Worm (Caenorhabditis elegans): ENCODE measurements around the gene F16B4.2.

The F16B4.2 gene

DNA sequence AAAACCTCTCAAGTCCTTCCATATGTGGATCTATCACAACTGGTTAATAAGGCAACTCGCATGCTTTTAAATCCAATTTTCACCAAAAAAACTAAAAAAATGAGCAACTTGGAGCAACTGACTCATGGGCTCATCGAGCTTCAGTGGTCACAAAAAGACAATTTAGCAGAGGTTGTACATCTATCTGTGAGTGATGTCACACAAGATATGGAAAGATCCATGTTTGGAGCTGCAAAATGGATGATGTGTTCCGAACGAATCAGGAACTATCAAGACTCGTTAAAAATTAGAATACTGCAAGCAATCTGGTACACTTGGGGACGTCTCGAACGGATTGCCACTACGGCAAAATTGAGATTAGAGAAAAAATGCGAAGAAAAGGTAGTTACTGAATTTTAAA lies 10.7 kb downstream of the F16B4.2 start:
- TF ChIP-seq zip-4 (GFP tag; optimal IDR thresholded peaks at IDR 0.05), result no peak
- TF ChIP-seq elt-3 (tag; optimal IDR thresholded peaks at IDR 0.05), result no peak
- TF ChIP-seq elt-2 (tag; optimal IDR thresholded peaks at IDR 0.05), result no peak
- TF ChIP-seq xbp-1 (tag; optimal IDR thresholded peaks at IDR 0.05), result no peak
- no peak for TF ChIP-seq snu-23 (GFP tag; optimal IDR thresholded peaks at IDR 0.05)
- TF ChIP-seq unc-86 (tag; optimal IDR thresholded peaks at IDR 0.05), result no peak
- TF ChIP-seq ceh-88 (GFP tag; IDR thresholded peaks at IDR 0.05), result no peak
- no peak for TF ChIP-seq unc-30 (tag; optimal IDR thresholded peaks at IDR 0.05)
- no peak for TF ChIP-seq dpl-1 (GFP tag; optimal IDR thresholded peaks at IDR 0.05)
- no peak for TF ChIP-seq nhr-47 (tag; optimal IDR thresholded peaks at IDR 0.05)
- TF ChIP-seq blmp-1 (tag; optimal IDR thresholded peaks at IDR 0.05), result no peak

DNA sequence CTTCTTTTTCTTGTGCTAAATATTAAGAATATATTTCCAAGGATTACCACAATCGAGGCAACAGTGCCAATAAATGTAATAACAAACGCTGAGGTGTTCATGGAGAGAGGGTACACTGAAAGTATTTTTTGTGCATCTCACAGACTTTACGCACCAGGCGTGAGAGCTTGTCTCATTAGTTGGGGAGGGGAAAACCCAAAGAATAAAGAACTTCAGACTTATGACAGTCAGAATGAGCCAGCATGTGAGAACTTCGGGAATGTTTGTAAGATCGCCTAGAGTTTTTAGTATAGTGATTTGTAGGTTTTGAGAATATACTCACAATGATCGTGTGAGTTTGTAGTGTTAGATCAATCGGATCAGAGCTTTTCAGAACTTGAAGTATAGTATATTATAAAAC lies 13.9 kb downstream of the F16B4.2 start, which contains the start of gene srbc-41:
Gene srbc-41, minus strand, starts transcription at position 101 of the 400 bp plus-strand sequence.
- no peak for TF ChIP-seq lin-39 (tag; optimal IDR thresholded peaks at IDR 0.05)
- no peak for TF ChIP-seq nhr-76 (tag; optimal IDR thresholded peaks at IDR 0.05)

DNA sequence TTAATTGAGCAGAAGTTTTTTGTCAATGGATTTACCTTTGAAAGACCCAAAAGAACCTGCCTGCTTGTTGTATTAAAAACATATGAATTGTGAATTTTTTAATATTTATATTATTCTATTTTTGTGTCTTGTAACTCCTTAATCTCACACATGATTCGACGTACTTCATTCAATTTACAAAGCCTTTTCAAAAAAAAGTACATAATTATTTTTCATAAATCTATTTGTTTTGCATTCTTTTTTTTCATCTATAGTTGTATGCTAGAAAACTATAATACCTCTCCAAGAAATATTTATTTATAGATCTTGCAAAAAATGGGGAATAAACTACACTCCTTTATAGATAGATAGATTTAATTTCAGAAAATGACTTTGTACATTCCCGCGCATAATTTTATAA lies 17.9 kb downstream of the F16B4.2 start, which contains the start of gene nhr-179:
Gene nhr-179, minus strand, starts transcription at position 101 of the 400 bp plus-strand sequence.
- TF ChIP-seq dpl-1 (GFP tag; optimal IDR thresholded peaks at IDR 0.05) (no peak), tbx-2 (tag; optimal IDR thresholded peaks at IDR 0.05) (no peak), zip-4 (GFP tag; optimal IDR thresholded peaks at IDR 0.05) (no peak), Y116A8C.19 (tag; optimal IDR thresholded peaks at IDR 0.05; ENCODE audit: borderline replicate concordance) (no peak), isw-1 (GFP tag; IDR thresholded peaks at IDR 0.05) (no peak), aha-1 (tag; optimal IDR thresholded peaks at IDR 0.05) (no peak), fkh-4 (tag; optimal IDR thresholded peaks at IDR 0.05; ENCODE audit: borderline replicate concordance) (no peak), irx-1 (tag; optimal IDR thresholded peaks at IDR 0.05) (no peak), lsy-2 (tag; optimal IDR thresholded peaks at IDR 0.05) (no peak), nhr-90 (tag; optimal IDR thresholded peaks at IDR 0.05; ENCODE audit: poor library complexity) (no peak), lin-39 (tag; optimal IDR thresholded peaks at IDR 0.05) (no peak), aly-2 (tag; optimal IDR thresholded peaks at IDR 0.05) (no peak), mab-9 (GFP tag; IDR thresholded peaks at IDR 0.05) (no peak), fkh-10 (GFP tag; optimal IDR thresholded peaks at IDR 0.05) (no peak), ceh-8 (GFP tag; optimal IDR thresholded peaks at IDR 0.05) (no peak), efl-1 (optimal IDR thresholded peaks at IDR 0.05) (no peak), efl-1 (GFP tag; optimal IDR thresholded peaks at IDR 0.05 in 1 of 2) (no peak), unc-86 (tag; optimal IDR thresholded peaks at IDR 0.05) (no peak)

DNA sequence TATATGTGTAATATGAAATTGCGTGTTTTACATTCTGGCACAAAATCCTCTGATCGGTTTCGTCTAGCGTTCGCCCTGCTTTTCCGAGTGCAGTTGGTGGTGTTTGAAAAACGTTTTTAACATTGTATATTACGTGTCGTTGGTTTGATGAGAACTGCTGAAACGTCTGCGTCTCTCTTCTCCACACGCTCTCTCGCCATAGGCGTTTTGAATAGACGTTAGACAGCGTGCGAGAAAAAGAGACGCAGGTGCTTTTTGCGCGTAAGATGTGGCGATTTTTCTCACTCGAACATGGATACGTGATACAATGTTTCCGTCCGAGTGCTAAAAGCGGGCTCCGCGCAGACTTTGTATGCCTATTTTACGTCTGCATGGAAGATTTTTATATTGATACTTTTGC lies 19.7 kb downstream of the F16B4.2 start:
- TF ChIP-seq sox-4 (tag; optimal IDR thresholded peaks at IDR 0.05), result no peak
- no peak for TF ChIP-seq lsy-2 (tag; optimal IDR thresholded peaks at IDR 0.05)

DNA sequence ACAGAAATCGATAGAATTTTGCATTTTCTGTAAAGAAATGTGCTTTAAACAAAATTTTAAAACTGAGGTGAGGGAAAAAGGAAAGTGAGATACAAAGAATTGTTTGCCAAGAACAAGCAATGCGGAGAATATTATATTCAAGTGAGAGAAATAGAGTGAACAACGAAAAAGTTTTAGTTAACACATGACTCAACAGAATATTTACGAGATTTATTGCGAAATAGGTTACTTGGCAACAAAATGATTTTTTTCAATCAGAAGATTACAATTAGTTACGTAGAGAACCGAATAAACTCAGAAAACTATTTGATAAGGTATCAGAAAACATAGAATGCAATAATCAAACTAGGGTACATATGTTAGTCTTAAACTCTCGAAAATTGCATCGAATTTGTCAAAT lies 20.7 kb downstream of the F16B4.2 start, which contains the start of gene nhr-117:
Gene nhr-117, minus strand, starts transcription at position 27 of the 400 bp plus-strand sequence.
- no peak for TF ChIP-seq nhr-28 (tag; optimal IDR thresholded peaks at IDR 0.05)
- TF ChIP-seq nhr-47 (tag; optimal IDR thresholded peaks at IDR 0.05), result no peak
- no peak for TF ChIP-seq nhr-76 (tag; optimal IDR thresholded peaks at IDR 0.05)
- no peak for TF ChIP-seq dpl-1 (GFP tag; optimal IDR thresholded peaks at IDR 0.05)
- TF ChIP-seq nhr-71 (tag; optimal IDR thresholded peaks at IDR 0.05), result peak; percentile 27
- peak in 1 of 2 experiments; percentile 14 for TF ChIP-seq lin-35 (GFP tag; optimal IDR thresholded peaks at IDR 0.05)
- peak in 1 of 2 experiments; percentile 1 for TF ChIP-seq lsy-2 (tag; optimal IDR thresholded peaks at IDR 0.05)
- peak; percentile 2 for TF ChIP-seq nhr-20 (tag; optimal IDR thresholded peaks at IDR 0.05)
- TF ChIP-seq isw-1 (GFP tag; IDR thresholded peaks at IDR 0.05), result no peak
- no peak for TF ChIP-seq egl-13 (tag; optimal IDR thresholded peaks at IDR 0.05)
- no peak for TF ChIP-seq zag-1 (tag; optimal IDR thresholded peaks at IDR 0.05)
- no peak for TF ChIP-seq efl-3 (GFP tag; optimal IDR thresholded peaks at IDR 0.05)
- peak; percentile 40 for TF ChIP-seq skn-1 (tag; optimal IDR thresholded peaks at IDR 0.05)
- TF ChIP-seq efl-1 (optimal IDR thresholded peaks at IDR 0.05), result no peak
- peak in 1 of 2 experiments; percentile 81 for TF ChIP-seq efl-1 (GFP tag; optimal IDR thresholded peaks at IDR 0.05 in 1 of 2)
- TF ChIP-seq zip-4 (GFP tag; optimal IDR thresholded peaks at IDR 0.05), result peak; percentile 67
